Fruit fly (Drosophila melanogaster): ENCODE results near the gene ash2.

The ash2 gene

dm6 chr3R:24654770-24655322, 4.9 kb downstream of the ash2 start, which contains the start of the genes CG31125 and CG6695 (continued):
- TF ChIP-seq fd96Cb (tag; optimal IDR thresholded peaks at IDR 0.05) (no peak), ssp (GFP tag; IDR thresholded peaks at IDR 0.05) (peak; percentile 53), CG13296 (GFP tag; optimal IDR thresholded peaks at IDR 0.05) (no peak), Doc2 (GFP tag; IDR thresholded peaks at IDR 0.05) (no peak), hbn (GFP tag; IDR thresholded peaks at IDR 0.05; ENCODE audit: partially characterized antibody) (peak; percentile 68), CG13424 (tag; optimal IDR thresholded peaks at IDR 0.05) (peak; percentile 52), Dbx (GFP tag; IDR thresholded peaks at IDR 0.05) (peak; percentile 61; the same call in 2 of the 3 replicates), tx (GFP tag; optimal IDR thresholded peaks at IDR 0.05) (peak; percentile 63), CG10543 (GFP tag; optimal IDR thresholded peaks at IDR 0.05) (peak; percentile 20), sim (GFP tag; IDR thresholded peaks at IDR 0.05) (no peak), CG2712 (tag; optimal IDR thresholded peaks at IDR 0.05) (peak; percentile 62), gem (tag; optimal IDR thresholded peaks at IDR 0.05) (no peak), eyg (GFP tag; optimal IDR thresholded peaks at IDR 0.05) (peak; percentile 49), prd (optimal IDR thresholded peaks at IDR 0.05) (no peak), prd (GFP tag; IDR thresholded peaks at IDR 0.05) (peak; percentile 53; the same call in 1 of the 3 replicates), so (GFP tag; IDR thresholded peaks at IDR 0.05) (no peak), ranshi (GFP tag; IDR thresholded peaks at IDR 0.05) (peak; percentile 15; the same call in 1 of the 2 replicates), Eip74EF (GFP tag; optimal IDR thresholded peaks at IDR 0.05) (no peak), HmgD (GFP tag; optimal IDR thresholded peaks at IDR 0.05) (peak; percentile 65), Mad (GFP tag; optimal IDR thresholded peaks at IDR 0.05) (peak; percentile 58), vnd (GFP tag; IDR thresholded peaks at IDR 0.05; ENCODE audit: partially characterized antibody) (peak; percentile 73), Doc3 (GFP tag; IDR thresholded peaks at IDR 0.05; ENCODE audit: partially characterized antibody) (peak; percentile 74), Abd-B (GFP tag; optimal IDR thresholded peaks at IDR 0.05) (peak; percentile 63), fu2 (GFP tag; optimal IDR thresholded peaks at IDR 0.05) (peak; percentile 67), Oli (tag; optimal IDR thresholded peaks at IDR 0.05) (no peak), CG6854 (GFP tag; optimal IDR thresholded peaks at IDR 0.05) (no peak), Dip2 (GFP tag; IDR thresholded peaks at IDR 0.05) (no peak), CG33213 (GFP tag; optimal IDR thresholded peaks at IDR 0.05) (peak; percentile 61), CG6791 (GFP tag; IDR thresholded peaks at IDR 0.05; ENCODE audit: partially characterized antibody) (peak; percentile 86), pb (GFP tag; optimal IDR thresholded peaks at IDR 0.05) (peak; percentile 33), NC2β (GFP tag; optimal IDR thresholded peaks at IDR 0.05) (peak; percentile 56), exex (tag; optimal IDR thresholded peaks at IDR 0.05) (no peak), CG33557 (GFP tag; optimal IDR thresholded peaks at IDR 0.05) (no peak), zfh2 (GFP tag; optimal IDR thresholded peaks at IDR 0.05) (peak; percentile 77), CG7745 (tag; optimal IDR thresholded peaks at IDR 0.05) (no peak), CG12659 (GFP tag; optimal IDR thresholded peaks at IDR 0.05) (peak; percentile 78), CG17912 (GFP tag; optimal IDR thresholded peaks at IDR 0.05) (no peak), CG15696 (tag; optimal IDR thresholded peaks at IDR 0.05) (peak; percentile 53), CG9932 (GFP tag; IDR thresholded peaks at IDR 0.05) (peak; percentile 73), B-H1 (GFP tag; IDR thresholded peaks at IDR 0.05) (no peak), B-H2 (GFP tag; optimal IDR thresholded peaks at IDR 0.05) (peak; percentile 63), Six4 (GFP tag; optimal IDR thresholded peaks at IDR 0.05) (peak; percentile 27), CG12942 (GFP tag; optimal IDR thresholded peaks at IDR 0.05) (peak; percentile 21), Oaz (GFP tag; IDR thresholded peaks at IDR 0.05) (no peak), sisA (GFP tag; IDR thresholded peaks at IDR 0.05) (peak; percentile 22; the same call in 1 of the 2 replicates), CG4617 (GFP tag; optimal IDR thresholded peaks at IDR 0.05; ENCODE audit: borderline replicate concordance) (peak; percentile 56), CG9215 (GFP tag; IDR thresholded peaks at IDR 0.05) (peak; percentile 36; the same call in 1 of the 2 replicates), tll (GFP tag; optimal IDR thresholded peaks at IDR 0.05) (peak; percentile 44), twi (tag; optimal IDR thresholded peaks at IDR 0.05) (peak; percentile 47), Sox102F (GFP tag; optimal IDR thresholded peaks at IDR 0.05) (no peak)
